Worm (Caenorhabditis elegans): ENCODE results near the gene T22H9.1.

- no peak for TF ChIP-seq him-1 (tag; optimal IDR thresholded peaks at IDR 0.05)
- TF ChIP-seq W03F9.2 (tag; optimal IDR thresholded peaks at IDR 0.05): no peak
These were observed 8.7 kb upstream of the T22H9.1 start for ce11 chrV:350822-351221.
